Fruit fly (Drosophila melanogaster): ENCODE results near the gene Wnt5.

The Wnt5 gene

dm6 chrX:18517415-18517814, 12.2 kb upstream of the Wnt5 start:
- no peak for TF ChIP-seq rn (GFP tag; IDR thresholded peaks at IDR 0.05)
- TF ChIP-seq Pif1B (GFP tag; optimal IDR thresholded peaks at IDR 0.05): no peak
- TF ChIP-seq CG8301 (tag; optimal IDR thresholded peaks at IDR 0.05): no peak
- TF ChIP-seq EcR (GFP tag; optimal IDR thresholded peaks at IDR 0.05): no peak
- peak; percentile 48 for TF ChIP-seq CG13204 (GFP tag; optimal IDR thresholded peaks at IDR 0.05)
- peak; percentile 77 for TF ChIP-seq CG4496 (GFP tag; IDR thresholded peaks at IDR 0.05)
- TF ChIP-seq CG14655 (GFP tag; optimal IDR thresholded peaks at IDR 0.05): peak; percentile 10
- peak; percentile 48; the same call in 1 of the 2 replicates for TF ChIP-seq CG12605 (GFP tag; IDR thresholded peaks at IDR 0.05)
- TF ChIP-seq Snoo (tag; optimal IDR thresholded peaks at IDR 0.05): no peak
- no peak for TF ChIP-seq D1 (tag; optimal IDR thresholded peaks at IDR 0.05)
- no peak for TF ChIP-seq CG17806 (tag; optimal IDR thresholded peaks at IDR 0.05)
- peak; percentile 28; the same call in 1 of the 2 replicates for TF ChIP-seq CG32121 (GFP tag; IDR thresholded peaks at IDR 0.05)
- peak; percentile 64 for TF ChIP-seq Ets98B (GFP tag; IDR thresholded peaks at IDR 0.05)
- peak; percentile 6 for TF ChIP-seq CG15710 (tag; optimal IDR thresholded peaks at IDR 0.05)
- no peak for TF ChIP-seq CG34367 (tag; optimal IDR thresholded peaks at IDR 0.05)

dm6 chrX:18515988-18516541, 10.9 kb upstream of the Wnt5 start:
- TF ChIP-seq CG17806 (tag; optimal IDR thresholded peaks at IDR 0.05) (no peak), Snoo (tag; optimal IDR thresholded peaks at IDR 0.05) (no peak), CG9948 (tag; optimal IDR thresholded peaks at IDR 0.05) (no peak), CG8159 (tag; optimal IDR thresholded peaks at IDR 0.05) (peak; percentile 21), CG4496 (GFP tag; IDR thresholded peaks at IDR 0.05) (peak; percentile 68), CG10348 (GFP tag; IDR thresholded peaks at IDR 0.05) (no peak), CG14655 (GFP tag; optimal IDR thresholded peaks at IDR 0.05) (peak; percentile 9), D1 (tag; optimal IDR thresholded peaks at IDR 0.05) (no peak), CG12605 (GFP tag; IDR thresholded peaks at IDR 0.05) (peak; percentile 15; the same call in 1 of the 2 replicates), Pif1B (GFP tag; optimal IDR thresholded peaks at IDR 0.05) (no peak), fd96Ca (GFP tag; IDR thresholded peaks at IDR 0.05) (0 out of 3 replicates have a peak, but pooled peaks have one; percentile 42)

- TF ChIP-seq CG15710 (tag; optimal IDR thresholded peaks at IDR 0.05) (no peak), Snoo (tag; optimal IDR thresholded peaks at IDR 0.05) (no peak), CG4496 (GFP tag; IDR thresholded peaks at IDR 0.05) (peak; percentile 9; the same call in 2 of the 3 replicates), CG8159 (tag; optimal IDR thresholded peaks at IDR 0.05) (no peak), CG13204 (GFP tag; optimal IDR thresholded peaks at IDR 0.05) (no peak), CG9948 (tag; optimal IDR thresholded peaks at IDR 0.05) (no peak), EcR (GFP tag; optimal IDR thresholded peaks at IDR 0.05) (peak; percentile 31)
These were observed 10.2 kb upstream of the Wnt5 start, which contains the start of the genes Bx and HisRS for dm6 chrX:18515205-18515921. Bx (plus strand) TSS chrX:18515428. HisRS (plus strand) TSS chrX:18515428.

dm6 chrX:18514767-18515166, 9.6 kb upstream of the Wnt5 start, which contains the start of gene CG6470:
CG6470 (minus strand) TSS chrX:18514867.
- TF ChIP-seq CG8159 (tag; optimal IDR thresholded peaks at IDR 0.05): no peak
- no peak for TF ChIP-seq Pif1A (GFP tag; optimal IDR thresholded peaks at IDR 0.05)
- TF ChIP-seq D1 (tag; optimal IDR thresholded peaks at IDR 0.05): no peak
- no peak for TF ChIP-seq CG17806 (tag; optimal IDR thresholded peaks at IDR 0.05)
- no peak for TF ChIP-seq CG10348 (GFP tag; IDR thresholded peaks at IDR 0.05)
- TF ChIP-seq EcR (GFP tag; optimal IDR thresholded peaks at IDR 0.05): no peak
- TF ChIP-seq Snoo (tag; optimal IDR thresholded peaks at IDR 0.05): no peak
- TF ChIP-seq Ets98B (GFP tag; IDR thresholded peaks at IDR 0.05): no peak
- no peak for TF ChIP-seq rn (GFP tag; IDR thresholded peaks at IDR 0.05)

dm6 chrX:18512271-18512679, 7.1 kb upstream of the Wnt5 start, which contains the start of gene Ggt-1:
Ggt-1 (minus strand) TSS chrX:18512521.
- peak; percentile 82 for TF ChIP-seq CG13204 (GFP tag; optimal IDR thresholded peaks at IDR 0.05)
- no peak for TF ChIP-seq CG8159 (tag; optimal IDR thresholded peaks at IDR 0.05)
- no peak for TF ChIP-seq CG15710 (tag; optimal IDR thresholded peaks at IDR 0.05)
- TF ChIP-seq CG32121 (GFP tag; IDR thresholded peaks at IDR 0.05): no peak
- no peak for TF ChIP-seq rn (GFP tag; IDR thresholded peaks at IDR 0.05)
- TF ChIP-seq CG4496 (GFP tag; IDR thresholded peaks at IDR 0.05): peak; percentile 39; the same call in 1 of the 3 replicates
- no peak for TF ChIP-seq CG14655 (GFP tag; optimal IDR thresholded peaks at IDR 0.05)
- TF ChIP-seq D1 (tag; optimal IDR thresholded peaks at IDR 0.05): no peak
- no peak for TF ChIP-seq Snoo (tag; optimal IDR thresholded peaks at IDR 0.05)

- TF ChIP-seq CG14655 (GFP tag; optimal IDR thresholded peaks at IDR 0.05) (no peak), CG17806 (tag; optimal IDR thresholded peaks at IDR 0.05) (no peak), Pif1B (GFP tag; optimal IDR thresholded peaks at IDR 0.05) (no peak), CG12605 (GFP tag; IDR thresholded peaks at IDR 0.05) (no peak), Pif1A (GFP tag; optimal IDR thresholded peaks at IDR 0.05) (no peak), Snoo (tag; optimal IDR thresholded peaks at IDR 0.05) (no peak), CG10348 (GFP tag; IDR thresholded peaks at IDR 0.05) (no peak)
These were observed 5.7 kb upstream of the Wnt5 start for dm6 chrX:18510884-18511283.

dm6 chrX:18509430-18509829, 4.2 kb upstream of the Wnt5 start:
- TF ChIP-seq CG15710 (tag; optimal IDR thresholded peaks at IDR 0.05): no peak
